Fruit fly (Drosophila melanogaster): ENCODE data around the gene CG6661.

Gene CG6661

dm6 chr3L:14006704-14007126 is 27.9 kb upstream of the CG6661 start (continued):
- TF ChIP-seq stwl (tag; optimal IDR thresholded peaks at IDR 0.05): no peak
- TF ChIP-seq slbo (GFP tag; IDR thresholded peaks at IDR 0.05): no peak
- no peak for TF ChIP-seq CG1832 (GFP tag; optimal IDR thresholded peaks at IDR 0.05)
- TF ChIP-seq CG12219 (GFP tag; optimal IDR thresholded peaks at IDR 0.05): no peak
- TF ChIP-seq chinmo (GFP tag; IDR thresholded peaks at IDR 0.05; ENCODE audit: partially characterized antibody): peak; percentile 88; the same call in 2 of the 4 replicates
- TF ChIP-seq CG6272 (GFP tag; IDR thresholded peaks at IDR 0.05): no peak
- TF ChIP-seq CG30431 (GFP tag; optimal IDR thresholded peaks at IDR 0.05): no peak
- no peak for TF ChIP-seq gt (GFP tag; IDR thresholded peaks at IDR 0.05)
- no peak for TF ChIP-seq Sin3A (optimal IDR thresholded peaks at IDR 0.05)
- no peak for TF ChIP-seq slou (GFP tag; optimal IDR thresholded peaks at IDR 0.05)
- TF ChIP-seq h (optimal IDR thresholded peaks at IDR 0.05): no peak
- TF ChIP-seq CG4404 (GFP tag; IDR thresholded peaks at IDR 0.05): no peak
- TF ChIP-seq Dfd (GFP tag; optimal IDR thresholded peaks at IDR 0.05): no peak
- no peak for TF ChIP-seq pros (GFP tag; optimal IDR thresholded peaks at IDR 0.05)
- no peak for TF ChIP-seq MBD-R2 (GFP tag; IDR thresholded peaks at IDR 0.05)
- no peak for TF ChIP-seq CG10979 (tag; optimal IDR thresholded peaks at IDR 0.05)
- no peak for TF ChIP-seq ssp (GFP tag; IDR thresholded peaks at IDR 0.05)
- TF ChIP-seq CG4730 (GFP tag; IDR thresholded peaks at IDR 0.05): no peak
- no peak for TF ChIP-seq CG8089 (GFP tag; optimal IDR thresholded peaks at IDR 0.05)
- TF ChIP-seq CG7271 (tag; optimal IDR thresholded peaks at IDR 0.05): no peak
- TF ChIP-seq ci (GFP tag; IDR thresholded peaks at IDR 0.05): peak; percentile 51; the same call in 1 of the 3 replicates
- TF ChIP-seq CG13296 (GFP tag; optimal IDR thresholded peaks at IDR 0.05): no peak
- peak; percentile 17; the same call in 1 of the 2 replicates for TF ChIP-seq CG10366 (GFP tag; IDR thresholded peaks at IDR 0.05)
- no peak for TF ChIP-seq twi (tag; optimal IDR thresholded peaks at IDR 0.05)
- TF ChIP-seq Stat92E (GFP tag; optimal IDR thresholded peaks at IDR 0.05): no peak
- TF ChIP-seq CG6854 (GFP tag; optimal IDR thresholded peaks at IDR 0.05): no peak
- no peak for TF ChIP-seq oc (tag; optimal IDR thresholded peaks at IDR 0.05)
- no peak for TF ChIP-seq p53 (GFP tag; optimal IDR thresholded peaks at IDR 0.05)
- TF ChIP-seq Sry-β (GFP tag; optimal IDR thresholded peaks at IDR 0.05): no peak
- no peak for TF ChIP-seq tio (GFP tag; optimal IDR thresholded peaks at IDR 0.05)
- no peak for TF ChIP-seq HmgZ (tag; optimal IDR thresholded peaks at IDR 0.05)
- TF ChIP-seq Fer1 (GFP tag; optimal IDR thresholded peaks at IDR 0.05): no peak
- TF ChIP-seq Blimp-1 (GFP tag; optimal IDR thresholded peaks at IDR 0.05): no peak
- 0 out of 2 replicates have a peak, but pooled peaks have one; percentile 21 for TF ChIP-seq tna (GFP tag; IDR thresholded peaks at IDR 0.05; ENCODE audit: partially characterized antibody)
- no peak for TF ChIP-seq dysf (GFP tag; IDR thresholded peaks at IDR 0.05)
- no peak for TF ChIP-seq Fer3 (tag; optimal IDR thresholded peaks at IDR 0.05)
- no peak for TF ChIP-seq CG11560 (tag; IDR thresholded peaks at IDR 0.05)
- no peak for TF ChIP-seq CG32772 (GFP tag; IDR thresholded peaks at IDR 0.05)
- TF ChIP-seq tx (GFP tag; optimal IDR thresholded peaks at IDR 0.05): no peak
- peak; percentile 19; the same call in 1 of the 3 replicates for TF ChIP-seq Opbp (GFP tag; IDR thresholded peaks at IDR 0.05; ENCODE audit: partially characterized antibody)
- TF ChIP-seq CG7357 (GFP tag; IDR thresholded peaks at IDR 0.05): no peak
- peak; percentile 67 for TF ChIP-seq row (GFP tag; IDR thresholded peaks at IDR 0.05)
- 0 out of 2 replicates have a peak, but pooled peaks have one; percentile 6 for TF ChIP-seq CG32767 (GFP tag; IDR thresholded peaks at IDR 0.05)
- TF ChIP-seq nmo (GFP tag; optimal IDR thresholded peaks at IDR 0.05): no peak
- no peak for TF ChIP-seq sens (GFP tag)
- TF ChIP-seq CG11093 (GFP tag; IDR thresholded peaks at IDR 0.05): no peak
- TF ChIP-seq CG5953 (GFP tag; IDR thresholded peaks at IDR 0.05): no peak
- no peak for TF ChIP-seq CG6813 (GFP tag; optimal IDR thresholded peaks at IDR 0.05)
- no peak for TF ChIP-seq Lhr (GFP tag; optimal IDR thresholded peaks at IDR 0.05)
- peak; percentile 9 for TF ChIP-seq pho (GFP tag; optimal IDR thresholded peaks at IDR 0.05)
- TF ChIP-seq Lpt (GFP tag; optimal IDR thresholded peaks at IDR 0.05): no peak
- no peak for TF ChIP-seq CG8290 (GFP tag; optimal IDR thresholded peaks at IDR 0.05)
- TF ChIP-seq CG8290 (tag; optimal IDR thresholded peaks at IDR 0.05): no peak
